Fruit fly (Drosophila melanogaster) whole organism, embryonic: Measurements from ENCODE around the gene CG42512.

Experiments used
- Aef1 ChIP-seq: fragments of 200-800 bp; sonication (Bioruptor generic); IDR thresholded peaks from 3 replicates; pipeline ENCODE4 v1.3.6; 2022; ENCODE audit warnings: missing biosample characterization, missing genetic modification characterization
- Bdp1 ChIP-seq: fragments of 200-800 bp; sonication (Bioruptor generic); optimal IDR thresholded peaks from 3 replicates; lab custom pipeline; 2016; ENCODE audit warnings: missing biosample characterization, missing genetic modification characterization
- Blimp-1 ChIP-seq: fragments of 200-800 bp; sonication (Bioruptor generic); optimal IDR thresholded peaks from 3 replicates; lab custom pipeline; 2018; ENCODE audit warnings: missing biosample characterization, missing genetic modification characterization, mild to moderate bottlenecking, moderate library complexity, missing genetic modification reagents
- Bteb2 ChIP-seq: fragments of 200-800 bp; sonication (Bioruptor generic); optimal IDR thresholded peaks from 2 replicates; lab custom pipeline; 2016; ENCODE audit warnings: missing biosample characterization, missing genetic modification characterization
- CG10267 ChIP-seq: fragments of 200-800 bp; sonication (Bioruptor generic); optimal IDR thresholded peaks from 2 replicates; lab custom pipeline; 2018; ENCODE audit warnings: missing biosample characterization, mild to moderate bottlenecking, missing genetic modification characterization, moderate library complexity
- CG10654 ChIP-seq: fragments of 200-800 bp; sonication (Bioruptor generic); optimal IDR thresholded peaks from 2 replicates; lab custom pipeline; 2016; ENCODE audit warnings: missing biosample characterization, missing genetic modification characterization
- CG10959 ChIP-seq: fragments of 200-800 bp; sonication (Bioruptor generic); IDR thresholded peaks from 2 replicates; pipeline ENCODE4 v1.3.6; 2022; ENCODE audit warnings: missing biosample characterization, missing genetic modification characterization
- CG12155 ChIP-seq: fragments of 200-800 bp; sonication (Bioruptor generic); optimal IDR thresholded peaks from 3 replicates; lab custom pipeline; 2016; ENCODE audit warnings: missing biosample characterization, missing genetic modification characterization
- CG12219 ChIP-seq: fragments of 200-800 bp; sonication (Bioruptor generic); optimal IDR thresholded peaks from 3 replicates; lab custom pipeline; 2018; ENCODE audit warnings: missing biosample characterization, mild to moderate bottlenecking, missing genetic modification characterization
- CG1233 ChIP-seq: fragments of 200-800 bp; sonication (Bioruptor generic); optimal IDR thresholded peaks from 4 replicates; lab custom pipeline; 2018; ENCODE audit warnings: missing biosample characterization, mild to moderate bottlenecking, missing genetic modification characterization
- CG12769 ChIP-seq: fragments of 200-800 bp; sonication (Bioruptor generic); optimal IDR thresholded peaks from 2 replicates; lab custom pipeline; 2019; ENCODE audit warnings: missing biosample characterization, mild to moderate bottlenecking, missing genetic modification characterization, moderate library complexity
- CG1603 ChIP-seq: fragments of 200-800 bp; sonication (Bioruptor generic); optimal IDR thresholded peaks from 2 replicates; lab custom pipeline; 2019; ENCODE audit warnings: missing biosample characterization, mild to moderate bottlenecking, missing genetic modification characterization, moderate library complexity
- CG18262 ChIP-seq: fragments of 200-800 bp; optimal IDR thresholded peaks from 3 replicates; lab custom pipeline; 2019; ENCODE audit warnings: missing biosample characterization, mild to moderate bottlenecking, missing genetic modification characterization, moderate library complexity
- CG18764 ChIP-seq: fragments of 200-800 bp; sonication (Bioruptor generic); optimal IDR thresholded peaks from 3 replicates; lab custom pipeline; 2016; ENCODE audit warnings: missing biosample characterization, missing genetic modification characterization
- CG2120 ChIP-seq: fragments of 200-800 bp; sonication (Bioruptor generic); optimal IDR thresholded peaks from 3 replicates; lab custom pipeline; 2016; ENCODE audit warnings: missing biosample characterization, missing genetic modification characterization
- CG4328 ChIP-seq: fragments of 200-800 bp; sonication (Bioruptor generic); optimal IDR thresholded peaks from 3 replicates; lab custom pipeline; 2017; ENCODE audit warnings: missing biosample characterization, missing genetic modification reagents, missing genetic modification characterization
- CG5245 ChIP-seq: fragments of 200-800 bp; sonication (Bioruptor generic); optimal IDR thresholded peaks from 3 replicates; lab custom pipeline; 2016; ENCODE audit warnings: missing biosample characterization, missing genetic modification characterization
- CG6765 ChIP-seq: fragments of 200-800 bp; sonication (Bioruptor generic); optimal IDR thresholded peaks from 3 replicates; lab custom pipeline; 2017; ENCODE audit warnings: missing biosample characterization, mild to moderate bottlenecking, missing genetic modification characterization
- CG8281 ChIP-seq: fragments of 200-800 bp; sonication (Bioruptor generic); optimal IDR thresholded peaks from 2 replicates; lab custom pipeline; 2018; ENCODE audit warnings: missing biosample characterization, mild to moderate bottlenecking, missing genetic modification characterization, moderate library complexity
- Camta ChIP-seq: fragments of 200-800 bp; sonication (Bioruptor generic); optimal IDR thresholded peaks from 2 replicates; lab custom pipeline; 2016; ENCODE audit warnings: missing biosample characterization, missing genetic modification characterization
- Chrac-16 ChIP-seq: fragments of 200-800 bp; sonication (Bioruptor generic); optimal IDR thresholded peaks from 3 replicates; lab custom pipeline; 2016; ENCODE audit warnings: missing biosample characterization, missing genetic modification characterization
- D19A ChIP-seq: fragments of 200-800 bp; optimal IDR thresholded peaks from 3 replicates; lab custom pipeline; 2019; ENCODE audit warnings: missing biosample characterization, mild to moderate bottlenecking, missing genetic modification characterization, moderate library complexity
- D19B ChIP-seq: fragments of 200-800 bp; sonication (Bioruptor generic); optimal IDR thresholded peaks from 2 replicates; lab custom pipeline; 2017; ENCODE audit warnings: missing biosample characterization, mild to moderate bottlenecking, missing genetic modification characterization
- HHEX ChIP-seq: fragments of 200-800 bp; sonication (Bioruptor generic); optimal IDR thresholded peaks from 3 replicates; lab custom pipeline; 2017; ENCODE audit warnings: missing biosample characterization, mild to moderate bottlenecking, missing genetic modification characterization, missing genetic modification reagents
- HmgD ChIP-seq: fragments of 200-800 bp; sonication (Bioruptor generic); optimal IDR thresholded peaks from 3 replicates; lab custom pipeline; 2016; ENCODE audit warnings: missing biosample characterization, missing genetic modification characterization
- Hsf ChIP-seq: fragments of 200-800 bp; sonication (Bioruptor generic); optimal IDR thresholded peaks from 3 replicates; lab custom pipeline; 2016; ENCODE audit warnings: missing biosample characterization, missing genetic modification characterization
- Lim3 ChIP-seq: fragments of 200-800 bp; sonication (Bioruptor generic); IDR thresholded peaks from 2 replicates; pipeline ENCODE4 v1.3.6; 2022; ENCODE audit warnings: missing biosample characterization, missing genetic modification characterization
- Opbp ChIP-seq: fragments of 200-800 bp; sonication (Bioruptor generic); IDR thresholded peaks from 3 replicates; pipeline ENCODE4 v1.3.6; 2022; ENCODE audit warnings: missing biosample characterization, missing genetic modification characterization; ENCODE audit not compliant: partially characterized antibody
- Ravus ChIP-seq: fragments of 200-800 bp; sonication (Bioruptor generic); IDR thresholded peaks from 2 replicates; pipeline ENCODE4 v1.3.6; 2022; ENCODE audit warnings: missing biosample characterization, missing genetic modification characterization
- Rx ChIP-seq: fragments of 200-800 bp; sonication (Bioruptor generic); IDR thresholded peaks from 2 replicates; pipeline ENCODE4 v1.3.6; 2022; ENCODE audit warnings: missing biosample characterization, missing genetic modification characterization
- Sox102F ChIP-seq: fragments of 200-800 bp; sonication (Bioruptor generic); optimal IDR thresholded peaks from 2 replicates; lab custom pipeline; 2018; ENCODE audit warnings: missing biosample characterization, mild to moderate bottlenecking, missing genetic modification characterization, moderate library complexity
- abd-A ChIP-seq: fragments of 200-800 bp; sonication (Bioruptor generic); optimal IDR thresholded peaks from 3 replicates; lab custom pipeline; 2019; ENCODE audit warnings: missing biosample characterization, mild to moderate bottlenecking, missing genetic modification characterization, moderate library complexity
- ato ChIP-seq: fragments of 200-800 bp; sonication (Bioruptor generic); IDR thresholded peaks from 2 replicates; pipeline ENCODE4 v1.3.6; 2022; ENCODE audit warnings: missing biosample characterization, missing genetic modification characterization; ENCODE audit not compliant: partially characterized antibody
- danr ChIP-seq: fragments of 200-800 bp; sonication (Bioruptor generic); IDR thresholded peaks from 2 replicates; pipeline ENCODE4 v1.3.6; 2022; ENCODE audit warnings: missing biosample characterization, missing genetic modification characterization
- dati ChIP-seq: fragments of 200-800 bp; sonication (Bioruptor generic); IDR thresholded peaks from 2 replicates; pipeline ENCODE4 v1.3.6; 2022; ENCODE audit warnings: missing biosample characterization, missing genetic modification characterization
- dimm ChIP-seq: fragments of 200-800 bp; sonication (Bioruptor generic); IDR thresholded peaks from 2 replicates; pipeline ENCODE4 v1.3.6; 2022; ENCODE audit warnings: missing biosample characterization, missing genetic modification characterization
- dmrt99B ChIP-seq: fragments of 200-800 bp; sonication (Bioruptor generic); optimal IDR thresholded peaks from 2 replicates; lab custom pipeline; 2018; ENCODE audit warnings: missing biosample characterization, mild to moderate bottlenecking, missing genetic modification characterization, moderate library complexity
- dpn ChIP-seq, 2 experiments: fragments of 200-800 bp; sonication (Bioruptor generic); optimal IDR thresholded peaks; 3 replicates each; lab custom pipeline; 2016; ENCODE audit warnings: missing biosample characterization in 2 of 2, missing genetic modification characterization in 2 of 2
- hbn ChIP-seq: fragments of 200-800 bp; sonication (Bioruptor generic); IDR thresholded peaks from 2 replicates; pipeline ENCODE4 v1.3.6; 2022; ENCODE audit warnings: missing biosample characterization, missing genetic modification characterization; ENCODE audit not compliant: partially characterized antibody
- knrl ChIP-seq: fragments of 200-800 bp; sonication (Bioruptor generic); IDR thresholded peaks from 3 replicates; pipeline ENCODE4 v1.3.6; 2022; ENCODE audit warnings: missing biosample characterization, missing genetic modification characterization; ENCODE audit not compliant: partially characterized antibody
- maf-S ChIP-seq: fragments of 200-800 bp; sonication (Bioruptor generic); optimal IDR thresholded peaks from 2 replicates; lab custom pipeline; 2016; ENCODE audit warnings: missing biosample characterization, missing genetic modification characterization
- pros ChIP-seq: fragments of 200-800 bp; sonication (Bioruptor generic); optimal IDR thresholded peaks from 3 replicates; lab custom pipeline; 2019; ENCODE audit warnings: missing biosample characterization, mild to moderate bottlenecking, missing genetic modification characterization, moderate library complexity
- ranshi ChIP-seq: fragments of 200-800 bp; sonication (Bioruptor generic); IDR thresholded peaks from 2 replicates; pipeline ENCODE4 v1.3.6; 2022; ENCODE audit warnings: missing biosample characterization, missing genetic modification characterization
- sd ChIP-seq: fragments of 200-800 bp; sonication (Bioruptor generic); optimal IDR thresholded peaks from 3 replicates; lab custom pipeline; 2018; ENCODE audit warnings: missing biosample characterization, mild to moderate bottlenecking, missing genetic modification characterization, moderate library complexity
- seq ChIP-seq: fragments of 200-800 bp; sonication (Bioruptor generic); IDR thresholded peaks from 2 replicates; pipeline ENCODE4 v1.3.6; 2022; ENCODE audit warnings: missing biosample characterization, missing genetic modification characterization
- sug ChIP-seq: fragments of 200-800 bp; optimal IDR thresholded peaks from 2 replicates; lab custom pipeline; 2019; ENCODE audit warnings: missing biosample characterization, mild to moderate bottlenecking, missing genetic modification characterization, moderate library complexity
- trh ChIP-seq: fragments of 200-800 bp; sonication (Bioruptor generic); optimal IDR thresholded peaks from 2 replicates; lab custom pipeline; 2016; ENCODE audit warnings: missing biosample characterization, missing genetic modification characterization
- ttk ChIP-seq: fragments of 200-800 bp; sonication (Bioruptor generic); IDR thresholded peaks from 2 replicates; pipeline ENCODE4 v2.1.2; 2022; ENCODE audit warnings: missing biosample characterization, missing genetic modification characterization

Gene CG42512

dm6 chrX:16637594-16638485 is 13.3 kb upstream of the CG42512 start, which contains the start of gene RpS19a (continued):
- TF ChIP-seq Chrac-16: no peak
- TF ChIP-seq sug (tag; lab: Kevin White, UChicago): peak; percentile 78
- peak; percentile 41 for TF ChIP-seq Camta
- TF ChIP-seq sd (tag; lab: Kevin White, UChicago): no peak
- TF ChIP-seq CG1233 (GFP tag; lab: Kevin White, UChicago): peak; percentile 93
- peak; percentile 36 for TF ChIP-seq Sox102F (GFP tag; lab: Kevin White, UChicago)
- peak; percentile 36 for TF ChIP-seq Bteb2 (GFP tag; lab: Kevin White, UChicago)
- peak; percentile 53 for TF ChIP-seq CG12769
- TF ChIP-seq CG6765: peak; percentile 89
- no peak for TF ChIP-seq Lim3 (GFP tag; lab: Robert Waterston, UW)
- TF ChIP-seq seq: peak; percentile 53; the same call in 1 of the 2 replicates
- peak; percentile 64 for TF ChIP-seq Aef1 (GFP tag; lab: Robert Waterston, UW)
- TF ChIP-seq CG4328: peak; percentile 85
- TF ChIP-seq Blimp-1: peak; percentile 24
- peak; percentile 12 for TF ChIP-seq CG10654 (GFP tag; lab: Kevin White, UChicago)
- 0 out of 2 replicates have a peak, but pooled peaks have one; percentile 20 for TF ChIP-seq dimm (GFP tag; lab: Robert Waterston, UW)
- peak; percentile 48 for TF ChIP-seq D19A (tag; lab: Kevin White, UChicago)
- TF ChIP-seq danr (GFP tag; lab: Robert Waterston, UW): 0 out of 2 replicates have a peak, but pooled peaks have one; percentile 14
- peak; percentile 62 for TF ChIP-seq ttk (GFP tag; lab: Robert Waterston, UW)
- TF ChIP-seq hbn (GFP tag; lab: Robert Waterston, UW): no peak
- TF ChIP-seq CG1603 (tag; lab: Kevin White, UChicago): peak; percentile 61
- peak; percentile 68 for TF ChIP-seq dmrt99B
- TF ChIP-seq ato (GFP tag; lab: Robert Waterston, UW): 0 out of 2 replicates have a peak, but pooled peaks have one; percentile 39
- no peak for TF ChIP-seq maf-S (GFP tag; lab: Kevin White, UChicago)
- TF ChIP-seq CG10267: peak; percentile 61
- peak; percentile 30 for TF ChIP-seq Hsf (GFP tag; lab: Kevin White, UChicago)
- peak; percentile 40 for TF ChIP-seq HmgD
- peak; percentile 60 for TF ChIP-seq CG18262
- peak; percentile 19 to 52 for TF ChIP-seq dpn (GFP tag; optimal IDR thresholded peaks at IDR 0.05; lab: Kevin White, UChicago)
- TF ChIP-seq Rx (GFP tag; lab: Robert Waterston, UW): peak; percentile 82
- no peak for TF ChIP-seq trh (GFP tag; lab: Kevin White, UChicago)
- peak; percentile 27 for TF ChIP-seq CG5245 (GFP tag; lab: Kevin White, UChicago)
- TF ChIP-seq CG12155 (GFP tag; lab: Kevin White, UChicago): peak; percentile 27
- peak; percentile 54 for TF ChIP-seq Bdp1
- TF ChIP-seq CG18764 (GFP tag; lab: Kevin White, UChicago): peak; percentile 39
- TF ChIP-seq CG12219 (GFP tag; lab: Kevin White, UChicago): peak; percentile 78
- peak; percentile 72 for TF ChIP-seq ranshi (GFP tag; lab: Robert Waterston, UW)
- TF ChIP-seq abd-A (tag; lab: Kevin White, UChicago): no peak
- TF ChIP-seq CG8281 (tag; lab: Kevin White, UChicago): peak; percentile 39
- TF ChIP-seq Opbp: peak; percentile 99
- peak; percentile 91 for TF ChIP-seq HHEX (GFP tag; lab: Kevin White, UChicago)
- TF ChIP-seq CG10959 (GFP tag; lab: Robert Waterston, UW): peak; percentile 66
- no peak for TF ChIP-seq Ravus (GFP tag; lab: Robert Waterston, UW)
- TF ChIP-seq CG2120: no peak
- TF ChIP-seq knrl: peak; percentile 43; the same call in 2 of the 3 replicates
- peak; percentile 40 for TF ChIP-seq pros (GFP tag; lab: Kevin White, UChicago)
- TF ChIP-seq dati: 0 out of 2 replicates have a peak, but pooled peaks have one; percentile 46
- peak; percentile 58 for TF ChIP-seq D19B (GFP tag; lab: Kevin White, UChicago)
